Worm (Caenorhabditis elegans): ENCODE data around the gene otub-3.
A peak's percentile ranks its signal among the peaks of the same experiment; 100 is the strongest.

The otub-3 gene

ce11 chrIV:8761896-8762295 lies 33.9 kb downstream of the otub-3 start, which contains the start of the genes F20C5.11 and klp-11:
F20C5.11 (minus strand) TSS chrIV:8761996.
klp-11 (minus strand) TSS chrIV:8762066.
- TF ChIP-seq ztf-23 (GFP tag; IDR thresholded peaks at IDR 0.05) (no peak), tab-1 (GFP tag; IDR thresholded peaks at IDR 0.05) (no peak), flt-1 (GFP tag; IDR thresholded peaks at IDR 0.05) (no peak), ztf-29 (GFP tag; IDR thresholded peaks at IDR 0.05) (no peak), med-1 (GFP tag; optimal IDR thresholded peaks at IDR 0.05; ENCODE audit: insufficient read depth) (no peak), klf-2 (GFP tag; conservative IDR thresholded peaks at IDR 0.05) (no peak)

- TF ChIP-seq T22C8.4 (GFP tag; IDR thresholded peaks at IDR 0.05) (peak; percentile 74), ztf-23 (GFP tag; IDR thresholded peaks at IDR 0.05) (no peak), cog-1 (tag; optimal IDR thresholded peaks at IDR 0.05) (peak; percentile 47)
Measured at ce11 chrIV:8762471-8762870, 34.5 kb downstream of the otub-3 start.

- TF ChIP-seq cog-1 (tag; optimal IDR thresholded peaks at IDR 0.05) (no peak), med-1 (GFP tag; optimal IDR thresholded peaks at IDR 0.05; ENCODE audit: insufficient read depth) (no peak), flt-1 (GFP tag; IDR thresholded peaks at IDR 0.05) (no peak), ref-1 (GFP tag; conservative IDR thresholded peaks at IDR 0.05) (no peak), T22C8.4 (GFP tag; IDR thresholded peaks at IDR 0.05) (no peak), klf-2 (GFP tag; conservative IDR thresholded peaks at IDR 0.05) (no peak), ztf-29 (GFP tag; IDR thresholded peaks at IDR 0.05) (no peak), tab-1 (GFP tag; IDR thresholded peaks at IDR 0.05) (no peak), ztf-23 (GFP tag; IDR thresholded peaks at IDR 0.05) (no peak)
Measured at ce11 chrIV:8764567-8764966, 36.6 kb downstream of the otub-3 start, which contains the start of gene cdc-50.B. cdc-50.B (plus strand) TSS chrIV:8764867.

ce11 chrIV:8769539-8769938 lies 41.6 kb downstream of the otub-3 start, which contains the start of gene F20C5.5:
F20C5.5 (minus strand) TSS chrIV:8769639.
- TF ChIP-seq ztf-23 (GFP tag; IDR thresholded peaks at IDR 0.05) (no peak), flt-1 (GFP tag; IDR thresholded peaks at IDR 0.05) (no peak), ztf-29 (GFP tag; IDR thresholded peaks at IDR 0.05) (no peak), ref-1 (GFP tag; conservative IDR thresholded peaks at IDR 0.05) (no peak), tab-1 (GFP tag; IDR thresholded peaks at IDR 0.05) (no peak), T22C8.4 (GFP tag; IDR thresholded peaks at IDR 0.05) (no peak), med-1 (GFP tag; optimal IDR thresholded peaks at IDR 0.05; ENCODE audit: insufficient read depth) (no peak), cog-1 (tag; optimal IDR thresholded peaks at IDR 0.05) (no peak), klf-2 (GFP tag; conservative IDR thresholded peaks at IDR 0.05) (no peak)

- TF ChIP-seq med-1 (GFP tag; optimal IDR thresholded peaks at IDR 0.05; ENCODE audit: insufficient read depth) (no peak), ztf-23 (GFP tag; IDR thresholded peaks at IDR 0.05) (no peak), klf-2 (GFP tag; conservative IDR thresholded peaks at IDR 0.05) (no peak), ref-1 (GFP tag; conservative IDR thresholded peaks at IDR 0.05) (no peak), ztf-29 (GFP tag; IDR thresholded peaks at IDR 0.05) (no peak), flt-1 (GFP tag; IDR thresholded peaks at IDR 0.05) (no peak), cog-1 (tag; optimal IDR thresholded peaks at IDR 0.05) (no peak), tab-1 (GFP tag; IDR thresholded peaks at IDR 0.05) (no peak), T22C8.4 (GFP tag; IDR thresholded peaks at IDR 0.05) (no peak)
Measured at ce11 chrIV:8772800-8773256, 44.9 kb downstream of the otub-3 start, which contains the start of gene F20C5.6. F20C5.6 (minus strand) TSS chrIV:8773206.

ce11 chrIV:8778045-8778444 lies 50.1 kb downstream of the otub-3 start, which contains the start of gene C33D9.6:
C33D9.6 (minus strand) TSS chrIV:8778145.
- TF ChIP-seq flt-1 (GFP tag; IDR thresholded peaks at IDR 0.05) = no peak
- TF ChIP-seq klf-2 (GFP tag; conservative IDR thresholded peaks at IDR 0.05) = no peak
